Fruit fly (Drosophila melanogaster): ENCODE data around the gene CG16782.

The CG16782 gene

dm6 chrX:3455431-3456001, 4.5 kb downstream of the CG16782 start (continued):
- TF ChIP-seq CG31224 (GFP tag; IDR thresholded peaks at IDR 0.05), result no peak; the same call in 1 of the 2 replicates
- peak; percentile 60 for TF ChIP-seq Sox102F (GFP tag; optimal IDR thresholded peaks at IDR 0.05)
- peak; percentile 29 for TF ChIP-seq gcm (GFP tag; optimal IDR thresholded peaks at IDR 0.05)
- no peak for TF ChIP-seq psq (GFP tag; optimal IDR thresholded peaks at IDR 0.05)
- TF ChIP-seq Blimp-1 (GFP tag; optimal IDR thresholded peaks at IDR 0.05), result peak; percentile 64
- no peak for TF ChIP-seq CkIIα-i1 (GFP tag; IDR thresholded peaks at IDR 0.05)
- TF ChIP-seq sug (tag; optimal IDR thresholded peaks at IDR 0.05), result no peak
- no peak for TF ChIP-seq fu2 (GFP tag; optimal IDR thresholded peaks at IDR 0.05)
- TF ChIP-seq HLHmδ (GFP tag; optimal IDR thresholded peaks at IDR 0.05), result no peak
- TF ChIP-seq CG7928 (GFP tag; optimal IDR thresholded peaks at IDR 0.05), result no peak
- TF ChIP-seq NC2β (GFP tag; optimal IDR thresholded peaks at IDR 0.05), result no peak
- TF ChIP-seq CG18011 (GFP tag; optimal IDR thresholded peaks at IDR 0.05), result no peak
- TF ChIP-seq chinmo (GFP tag; IDR thresholded peaks at IDR 0.05; ENCODE audit: partially characterized antibody), result no peak
- TF ChIP-seq ab (GFP tag; optimal IDR thresholded peaks at IDR 0.05), result no peak
- no peak for TF ChIP-seq CG4282 (GFP tag; optimal IDR thresholded peaks at IDR 0.05)
- TF ChIP-seq CG11723 (GFP tag; optimal IDR thresholded peaks at IDR 0.05), result peak; percentile 3
- TF ChIP-seq insv (GFP tag; optimal IDR thresholded peaks at IDR 0.05), result no peak
- TF ChIP-seq CG14965 (GFP tag; optimal IDR thresholded peaks at IDR 0.05; ENCODE audit: borderline replicate concordance), result no peak
- 0 out of 2 replicates have a peak, but pooled peaks have one; percentile 13 for TF ChIP-seq CG5953 (GFP tag; IDR thresholded peaks at IDR 0.05)
- peak; percentile 72 for TF ChIP-seq CG2712 (tag; optimal IDR thresholded peaks at IDR 0.05)
- no peak for TF ChIP-seq cg (GFP tag; optimal IDR thresholded peaks at IDR 0.05)
- 0 out of 2 replicates have a peak, but pooled peaks have one; percentile 11 for TF ChIP-seq CG14667 (GFP tag; IDR thresholded peaks at IDR 0.05)
- TF ChIP-seq CG8765 (GFP tag; IDR thresholded peaks at IDR 0.05), result no peak
- peak; percentile 24 for TF ChIP-seq Deaf1 (tag; optimal IDR thresholded peaks at IDR 0.05)
- TF ChIP-seq CG8290 (GFP tag; optimal IDR thresholded peaks at IDR 0.05), result no peak
- TF ChIP-seq CG8290 (tag; optimal IDR thresholded peaks at IDR 0.05), result peak in 1 of 2 experiments; percentile 10
- no peak for TF ChIP-seq Mad (GFP tag; optimal IDR thresholded peaks at IDR 0.05)
- 0 out of 2 replicates have a peak, but pooled peaks have one; percentile 35 for TF ChIP-seq CG7372 (GFP tag; IDR thresholded peaks at IDR 0.05)
- TF ChIP-seq CG13424 (tag; optimal IDR thresholded peaks at IDR 0.05), result peak; percentile 66
- no peak for TF ChIP-seq CG31388 (GFP tag; optimal IDR thresholded peaks at IDR 0.05)
- no peak for TF ChIP-seq CG34422 (GFP tag; IDR thresholded peaks at IDR 0.05)
- no peak for TF ChIP-seq dimm (GFP tag; IDR thresholded peaks at IDR 0.05)
- no peak for TF ChIP-seq CG14014 (GFP tag; IDR thresholded peaks at IDR 0.05)
- TF ChIP-seq ro (GFP tag; IDR thresholded peaks at IDR 0.05), result no peak
- no peak for TF ChIP-seq zen (tag; optimal IDR thresholded peaks at IDR 0.05)
- no peak for TF ChIP-seq CTCF (GFP tag; optimal IDR thresholded peaks at IDR 0.05)
- peak; percentile 11 for TF ChIP-seq twi (tag; optimal IDR thresholded peaks at IDR 0.05)
- no peak for TF ChIP-seq CG7745 (tag; optimal IDR thresholded peaks at IDR 0.05)
- TF ChIP-seq trh (GFP tag; optimal IDR thresholded peaks at IDR 0.05), result no peak
- no peak for TF ChIP-seq tx (GFP tag; optimal IDR thresholded peaks at IDR 0.05)
- TF ChIP-seq az2 (GFP tag; optimal IDR thresholded peaks at IDR 0.05), result no peak
- no peak for TF ChIP-seq CG3407 (GFP tag; optimal IDR thresholded peaks at IDR 0.05)
- no peak for TF ChIP-seq C15 (GFP tag; IDR thresholded peaks at IDR 0.05)
- peak; percentile 5 for TF ChIP-seq Nf-YC (tag; optimal IDR thresholded peaks at IDR 0.05)
- peak; percentile 27 for TF ChIP-seq CG17385 (GFP tag; optimal IDR thresholded peaks at IDR 0.05)
- peak; percentile 47; the same call in 1 of the 2 replicates for TF ChIP-seq E2f1 (GFP tag; IDR thresholded peaks at IDR 0.05)
- TF ChIP-seq nom (GFP tag; optimal IDR thresholded peaks at IDR 0.05), result no peak
- TF ChIP-seq sqz (GFP tag; optimal IDR thresholded peaks at IDR 0.05), result no peak
- TF ChIP-seq crc (GFP tag; optimal IDR thresholded peaks at IDR 0.05), result no peak
- TF ChIP-seq ci (GFP tag; IDR thresholded peaks at IDR 0.05), result no peak
- TF ChIP-seq CG4730 (GFP tag; IDR thresholded peaks at IDR 0.05), result no peak
- peak; percentile 37 for TF ChIP-seq CG14710 (tag; optimal IDR thresholded peaks at IDR 0.05)
